Worm (Caenorhabditis elegans) whole organism, L1 larva: ENCODE data around the gene fbxb-77.

ENCODE experiments used
- C16A3.4 ChIP-seq: fragments of 150-350 bp; optimal IDR thresholded peaks from 2 replicates; lab custom pipeline; 2014; ENCODE audit warnings: missing biosample characterization, missing genetic modification characterization
- C34B4.2 ChIP-seq: sonication (generic microtip); optimal IDR thresholded peaks from 2 replicates; lab custom pipeline; 2017; ENCODE audit warnings: mild to moderate bottlenecking, missing genetic modification characterization, missing compliant biosample characterization
- F16B12.6 ChIP-seq: fragments of 150-350 bp; optimal IDR thresholded peaks from 2 replicates; lab custom pipeline; 2014; ENCODE audit warnings: missing biosample characterization, missing genetic modification characterization
- Y116A8C.19 ChIP-seq: sonication (generic microtip); optimal IDR thresholded peaks from 2 replicates; lab custom pipeline; 2016; ENCODE audit warnings: missing compliant biosample characterization, missing genetic modification characterization, borderline replicate concordance
- aha-1 ChIP-seq: fragments of 150-350 bp; optimal IDR thresholded peaks from 2 replicates; lab custom pipeline; 2014; ENCODE audit warnings: missing biosample characterization, missing genetic modification characterization
- ama-1 ChIP-seq: fragments of 150-350 bp; optimal IDR thresholded peaks from 2 replicates; lab custom pipeline; 2014
- ceh-63 ChIP-seq: fragments of 200-800 bp; sonication (Bioruptor generic); optimal IDR thresholded peaks from 2 replicates; lab custom pipeline; 2018; ENCODE audit warnings: mild to moderate bottlenecking, missing genetic modification characterization, missing compliant biosample characterization
- dpl-1 ChIP-seq, 3 experiments: fragments of 150-350 bp in 2 of 3; sonication (generic microtip) in 1 of 3; optimal IDR thresholded peaks; 2 replicates each; lab custom pipeline; 2014 to 2017; ENCODE audit warnings: missing biosample characterization in 3 of 3, missing genetic modification characterization in 3 of 3, missing genetic modification reagents in 3 of 3
- efl-1 ChIP-seq, 4 experiments: fragments of 150-350 bp; optimal IDR thresholded peaks in 3 of 4; peaks in 1 of 4; 1 replicate in 1 of 4; 2 replicates in 3 of 4; lab custom pipeline; 2014; ENCODE audit warnings: missing biosample characterization in 2 of 4, missing genetic modification characterization in 2 of 4, missing genetic modification reagents in 2 of 4
- efl-3 ChIP-seq: fragments of 200-800 bp; sonication (Bioruptor generic); optimal IDR thresholded peaks from 2 replicates; lab custom pipeline; 2018; ENCODE audit warnings: mild to moderate bottlenecking, missing genetic modification characterization, missing compliant biosample characterization
- elt-2 ChIP-seq: sonication (generic microtip); optimal IDR thresholded peaks from 2 replicates; lab custom pipeline; 2016; ENCODE audit warnings: missing genetic modification characterization, mild to moderate bottlenecking, inconsistent platforms, missing compliant biosample characterization, missing genetic modification reagents
- ets-5 ChIP-seq: fragments of 200-800 bp; sonication (Bioruptor generic); IDR thresholded peaks from 2 replicates; pipeline ENCODE4 v1.3.6; 2022; ENCODE audit warnings: missing genetic modification characterization, missing compliant biosample characterization
- fkh-10 ChIP-seq: sonication (generic microtip); optimal IDR thresholded peaks from 2 replicates; lab custom pipeline; 2017; ENCODE audit warnings: missing biosample characterization, missing genetic modification reagents, missing genetic modification characterization
- fkh-4 ChIP-seq: sonication (generic microtip); optimal IDR thresholded peaks from 2 replicates; lab custom pipeline; 2016; ENCODE audit warnings: missing compliant biosample characterization, missing genetic modification characterization, borderline replicate concordance
- fkh-8 ChIP-seq: sonication (generic microtip); optimal IDR thresholded peaks from 2 replicates; lab custom pipeline; 2016; ENCODE audit warnings: mild to moderate bottlenecking, missing genetic modification characterization, missing compliant biosample characterization
- fos-1 ChIP-seq: fragments of 150-350 bp; optimal IDR thresholded peaks from 2 replicates; lab custom pipeline; 2014; ENCODE audit warnings: missing biosample characterization, missing genetic modification characterization
- hlh-4 ChIP-seq: sonication (generic microtip); optimal IDR thresholded peaks from 2 replicates; lab custom pipeline; 2016; ENCODE audit warnings: mild to moderate bottlenecking, missing genetic modification characterization, missing compliant biosample characterization
- hpl-2 ChIP-seq: fragments of 150-350 bp; optimal IDR thresholded peaks from 2 replicates; lab custom pipeline; 2014; ENCODE audit warnings: missing biosample characterization, missing genetic modification reagents, missing genetic modification characterization
- isw-1 ChIP-seq: fragments of 200-800 bp; sonication (Bioruptor generic); IDR thresholded peaks from 2 replicates; pipeline ENCODE4 v1.3.6; 2022; ENCODE audit warnings: missing genetic modification characterization, missing compliant biosample characterization
- jun-1 ChIP-seq: fragments of 150-350 bp; optimal IDR thresholded peaks from 2 replicates; lab custom pipeline; 2014; ENCODE audit warnings: missing biosample characterization, missing genetic modification reagents, missing genetic modification characterization
- lin-15B ChIP-seq: fragments of 150-350 bp; sonication (generic microtip); optimal IDR thresholded peaks from 3 replicates; lab custom pipeline; 2014; ENCODE audit warnings: missing biosample characterization, missing genetic modification characterization
- lin-35 ChIP-seq, 2 experiments: fragments of 150-350 bp; optimal IDR thresholded peaks; 2 replicates each; lab custom pipeline; 2014; ENCODE audit warnings: missing biosample characterization in 2 of 2, missing genetic modification characterization in 2 of 2, missing genetic modification reagents in 2 of 2
- lin-39 ChIP-seq: fragments of 150-350 bp; optimal IDR thresholded peaks from 2 replicates; lab custom pipeline; 2014; ENCODE audit warnings: missing biosample characterization, missing genetic modification reagents, missing genetic modification characterization
- mab-9 ChIP-seq: fragments of 200-800 bp; sonication (Bioruptor generic); IDR thresholded peaks from 2 replicates; pipeline ENCODE4 v1.3.6; 2022; ENCODE audit warnings: missing genetic modification reagents, missing genetic modification characterization, missing compliant biosample characterization
- mdl-1 ChIP-seq, 2 experiments: fragments of 150-350 bp; optimal IDR thresholded peaks; 2 replicates each; lab custom pipeline; 2014 to 2017; ENCODE audit warnings: missing biosample characterization in 2 of 2, missing genetic modification characterization in 2 of 2, inconsistent platforms in 1 of 2
- nhr-11 ChIP-seq: fragments of 150-350 bp; optimal IDR thresholded peaks from 2 replicates; lab custom pipeline; 2014; ENCODE audit warnings: missing biosample characterization, missing genetic modification characterization
- nhr-12 ChIP-seq: sonication (generic microtip); optimal IDR thresholded peaks from 2 replicates; lab custom pipeline; 2017; ENCODE audit warnings: missing biosample characterization, missing genetic modification characterization
- nhr-237 ChIP-seq: fragments of 150-350 bp; optimal IDR thresholded peaks from 2 replicates; lab custom pipeline; 2014; ENCODE audit warnings: missing biosample characterization, missing genetic modification characterization
- nhr-71 ChIP-seq: sonication (generic microtip); optimal IDR thresholded peaks from 2 replicates; lab custom pipeline; 2016; ENCODE audit warnings: mild to moderate bottlenecking, missing genetic modification characterization, moderate library complexity, missing compliant biosample characterization
- nhr-76 ChIP-seq: sonication (generic microtip); optimal IDR thresholded peaks from 2 replicates; lab custom pipeline; 2017; ENCODE audit warnings: missing biosample characterization, missing genetic modification characterization
- pag-3 ChIP-seq: sonication (generic microtip); optimal IDR thresholded peaks from 2 replicates; lab custom pipeline; 2017; ENCODE audit warnings: missing genetic modification characterization, mild to moderate bottlenecking, missing compliant biosample characterization, antibody characterized with exemption, borderline replicate concordance; ENCODE audit not compliant: insufficient read depth
- pqm-1 ChIP-seq: sonication (generic microtip); optimal IDR thresholded peaks from 3 replicates; lab custom pipeline; 2017; ENCODE audit warnings: missing biosample characterization, missing genetic modification characterization
- rnt-1 ChIP-seq: sonication (generic microtip); optimal IDR thresholded peaks from 2 replicates; lab custom pipeline; 2016; ENCODE audit warnings: mild to moderate bottlenecking, missing genetic modification characterization, moderate library complexity, missing compliant biosample characterization
- skn-1 ChIP-seq: fragments of 150-350 bp; optimal IDR thresholded peaks from 2 replicates; lab custom pipeline; 2014; ENCODE audit warnings: missing biosample characterization, missing genetic modification characterization
- snpc-4 ChIP-seq: fragments of 150-350 bp; optimal IDR thresholded peaks from 2 replicates; lab custom pipeline; 2014; ENCODE audit warnings: missing biosample characterization, missing genetic modification characterization
- snu-23 ChIP-seq: sonication (generic microtip); optimal IDR thresholded peaks from 2 replicates; lab custom pipeline; 2016; ENCODE audit warnings: missing genetic modification characterization, missing compliant biosample characterization
- sox-4 ChIP-seq: sonication (generic microtip); optimal IDR thresholded peaks from 2 replicates; lab custom pipeline; 2016; ENCODE audit warnings: missing genetic modification characterization, missing compliant biosample characterization
- sptf-1 ChIP-seq: fragments of 150-350 bp; optimal IDR thresholded peaks from 2 replicates; lab custom pipeline; 2014; ENCODE audit warnings: missing biosample characterization, missing genetic modification characterization
- sup-37 ChIP-seq: fragments of 200-800 bp; sonication (Bioruptor generic); optimal IDR thresholded peaks from 2 replicates; lab custom pipeline; 2018; ENCODE audit warnings: mild to moderate bottlenecking, missing genetic modification characterization, missing compliant biosample characterization
- swsn-7 ChIP-seq: sonication (generic microtip); optimal IDR thresholded peaks from 2 replicates; lab custom pipeline; 2016; ENCODE audit warnings: missing genetic modification characterization, missing compliant biosample characterization
- unc-62 ChIP-seq: fragments of 150-350 bp; optimal IDR thresholded peaks from 2 replicates; lab custom pipeline; 2014; ENCODE audit warnings: missing biosample characterization, missing genetic modification reagents, missing genetic modification characterization
- vab-15 ChIP-seq: sonication (generic microtip); optimal IDR thresholded peaks from 2 replicates; lab custom pipeline; 2017; ENCODE audit warnings: missing genotype, mild to moderate bottlenecking, missing genetic modification characterization, missing compliant biosample characterization
- zip-4 ChIP-seq: fragments of 200-800 bp; sonication (Bioruptor generic); optimal IDR thresholded peaks from 2 replicates; lab custom pipeline; 2018; ENCODE audit warnings: mild to moderate bottlenecking, missing genetic modification characterization, moderate library complexity, missing compliant biosample characterization
- ztf-11 ChIP-seq, 2 experiments: sonication (generic microtip); optimal IDR thresholded peaks; 2 replicates each; lab custom pipeline; 2016 to 2017; ENCODE audit warnings: missing genetic modification characterization in 2 of 2, missing biosample characterization in 1 of 2, missing compliant biosample characterization in 1 of 2
- ztf-4 ChIP-seq: fragments of 150-350 bp; optimal IDR thresholded peaks from 2 replicates; lab custom pipeline; 2014; ENCODE audit warnings: missing biosample characterization, missing genetic modification characterization

Gene fbxb-77

DNA sequence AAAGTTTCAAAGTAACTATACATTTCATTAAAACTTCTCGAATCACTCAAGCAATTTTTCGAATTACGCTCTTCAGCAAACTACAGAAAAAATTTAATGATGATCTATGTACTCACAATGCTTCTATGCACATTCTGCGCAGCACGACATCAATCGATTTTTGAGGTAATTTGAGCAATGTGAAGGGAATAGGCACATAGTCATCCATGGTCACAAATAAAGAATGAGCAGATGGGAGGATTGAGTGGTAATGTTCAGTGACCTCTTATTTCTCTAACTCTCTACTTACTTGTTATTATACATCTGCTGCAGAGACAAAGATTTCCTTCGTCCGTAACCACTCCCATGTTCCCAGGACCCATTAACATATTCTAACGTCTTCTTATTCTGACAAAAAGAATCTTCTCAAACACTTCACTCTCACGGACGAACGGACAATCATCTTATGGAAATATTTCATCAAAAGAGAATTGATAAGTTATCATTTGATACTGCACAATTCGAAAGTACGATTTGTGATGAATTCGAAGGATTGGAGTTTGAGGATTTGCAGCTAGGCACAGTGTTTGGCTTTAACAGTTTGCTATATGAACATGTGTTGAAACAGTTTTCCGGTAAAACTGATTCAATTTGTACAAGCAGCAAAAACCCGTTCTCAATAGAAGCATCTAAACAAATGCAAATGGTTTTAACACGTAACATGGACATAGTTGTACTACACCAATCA lies at the start of gene fbxb-77, which contains the start of gene Y17G9B.11:
fbxb-77 (minus strand) TSS at position 229 of the 727 bp plus-strand sequence.
Y17G9B.11 (plus strand) TSS at position 677 of the 727 bp plus-strand sequence.
- no peak for TF ChIP-seq snpc-4
- TF ChIP-seq hpl-2 (GFP tag; lab: Kevin White, UChicago), result no peak
- TF ChIP-seq skn-1, result no peak
- no peak for TF ChIP-seq sox-4 (tag; lab: Kevin White, UChicago)
- no peak for TF ChIP-seq aha-1 (tag; lab: Kevin White, UChicago)
- TF ChIP-seq efl-1 (optimal IDR thresholded peaks at IDR 0.05; lab: Kevin White, UChicago), result no peak
- TF ChIP-seq efl-1 (GFP tag; optimal IDR thresholded peaks at IDR 0.05 in 1 of 2; lab: Kevin White, UChicago), result no peak
- no peak for TF ChIP-seq fkh-4
- TF ChIP-seq swsn-7 (tag; lab: Kevin White, UChicago), result no peak
- no peak for TF ChIP-seq lin-35 (GFP tag; optimal IDR thresholded peaks at IDR 0.05; lab: Kevin White, UChicago)
- no peak for TF ChIP-seq sptf-1 (tag; lab: Kevin White, UChicago)
- TF ChIP-seq ama-1 (lab: Kevin White, UChicago), result no peak
- no peak for TF ChIP-seq elt-2 (tag; lab: Kevin White, UChicago)
- TF ChIP-seq lin-15B (tag; lab: Kevin White, UChicago), result no peak
- TF ChIP-seq ztf-11 (tag; optimal IDR thresholded peaks at IDR 0.05; lab: Kevin White, UChicago), result no peak
- TF ChIP-seq nhr-237 (tag; lab: Kevin White, UChicago), result no peak
- TF ChIP-seq F16B12.6, result no peak
- no peak for TF ChIP-seq mab-9 (GFP tag; lab: Robert Waterston, UW)
- no peak for TF ChIP-seq zip-4 (GFP tag; lab: Kevin White, UChicago)

DNA sequence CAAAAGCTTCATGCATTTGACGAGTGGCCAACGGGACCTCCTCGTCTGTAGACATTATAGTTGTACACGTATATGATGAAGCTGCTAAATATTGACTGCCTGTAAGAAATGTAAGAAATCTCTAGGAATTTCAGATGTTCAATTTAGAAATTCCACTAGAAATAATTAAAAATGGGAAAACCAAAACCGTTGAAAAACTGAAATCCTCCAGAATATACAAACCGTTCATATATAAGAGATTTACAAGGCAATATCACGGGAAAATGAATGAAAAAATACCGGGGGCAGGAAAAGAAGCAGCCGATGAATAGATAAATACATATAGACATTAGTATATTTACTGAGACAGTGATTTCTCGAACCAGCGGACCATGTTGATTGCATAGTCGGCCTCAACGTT lies 46.5 kb upstream of the fbxb-77 start, which contains the start of gene dpf-7:
dpf-7 (minus strand) TSS at position 101 of the 400 bp plus-strand sequence.
- TF ChIP-seq ztf-11 (tag; optimal IDR thresholded peaks at IDR 0.05; lab: Kevin White, UChicago) (no peak), nhr-12 (tag; lab: Kevin White, UChicago) (no peak)

DNA sequence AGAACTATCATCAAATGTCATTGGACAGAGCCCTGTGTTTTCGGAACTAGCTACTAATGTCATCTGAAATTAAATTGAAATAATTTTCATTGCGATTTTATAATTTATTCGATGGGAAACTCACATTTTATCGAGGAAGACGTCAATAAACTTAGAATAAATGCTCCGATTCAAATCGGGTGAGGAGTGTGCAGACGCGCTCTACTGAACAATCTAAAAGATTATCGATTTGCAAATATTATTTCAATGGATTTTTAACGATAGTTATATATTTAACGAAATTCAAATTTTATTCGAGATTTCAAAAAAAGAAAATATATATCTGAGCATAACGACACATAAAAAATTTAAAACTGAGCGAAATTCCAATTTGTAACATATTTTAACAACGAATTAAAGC lies 43.2 kb upstream of the fbxb-77 start, which contains the start of gene eor-1:
eor-1 (minus strand) TSS at position 65 of the 400 bp plus-strand sequence.
- TF ChIP-seq hpl-2 (GFP tag; lab: Kevin White, UChicago), result no peak
- no peak for TF ChIP-seq sup-37 (GFP tag; lab: Kevin White, UChicago)
- TF ChIP-seq jun-1 (tag; lab: Kevin White, UChicago), result no peak
- TF ChIP-seq ets-5 (GFP tag; lab: Robert Waterston, UW), result no peak
- no peak for TF ChIP-seq fkh-10 (GFP tag; lab: Kevin White, UChicago)
- TF ChIP-seq mab-9 (GFP tag; lab: Robert Waterston, UW), result no peak
- peak; percentile 59 to 67 for TF ChIP-seq lin-35 (GFP tag; optimal IDR thresholded peaks at IDR 0.05; lab: Kevin White, UChicago)
- no peak for TF ChIP-seq nhr-12 (tag; lab: Kevin White, UChicago)
- no peak for TF ChIP-seq ztf-11 (tag; optimal IDR thresholded peaks at IDR 0.05; lab: Kevin White, UChicago)
- TF ChIP-seq dpl-1 (GFP tag; optimal IDR thresholded peaks at IDR 0.05; lab: Kevin White, UChicago), result peak; percentile 15 to 69 (median 22)
- TF ChIP-seq elt-2 (tag; lab: Kevin White, UChicago), result no peak
- no peak for TF ChIP-seq fkh-8 (tag; lab: Kevin White, UChicago)
- TF ChIP-seq nhr-11 (tag; lab: Kevin White, UChicago), result no peak
- no peak for TF ChIP-seq zip-4 (GFP tag; lab: Kevin White, UChicago)
- peak; percentile 62 for TF ChIP-seq snu-23
- no peak for TF ChIP-seq C34B4.2 (tag; lab: Kevin White, UChicago)
- TF ChIP-seq efl-3 (GFP tag; lab: Kevin White, UChicago), result no peak
- no peak for TF ChIP-seq isw-1 (GFP tag; lab: Robert Waterston, UW)
- TF ChIP-seq fos-1 (tag; lab: Kevin White, UChicago), result no peak
- TF ChIP-seq hlh-4, result no peak
- no peak for TF ChIP-seq vab-15 (tag; lab: Kevin White, UChicago)
- no peak for TF ChIP-seq Y116A8C.19 (tag; lab: Kevin White, UChicago)
- no peak for TF ChIP-seq ztf-4
- no peak for TF ChIP-seq nhr-76 (tag; lab: Kevin White, UChicago)
- TF ChIP-seq ceh-63 (GFP tag; lab: Kevin White, UChicago), result no peak
- TF ChIP-seq rnt-1 (tag; lab: Kevin White, UChicago), result peak; percentile 17
- TF ChIP-seq efl-1 (optimal IDR thresholded peaks at IDR 0.05; lab: Kevin White, UChicago), result peak; percentile 42 to 55
- peak; percentile 6 to 50 for TF ChIP-seq efl-1 (GFP tag; optimal IDR thresholded peaks at IDR 0.05 in 1 of 2; lab: Kevin White, UChicago)
- peak; percentile 30 for TF ChIP-seq lin-15B (tag; lab: Kevin White, UChicago)
- no peak for TF ChIP-seq unc-62 (GFP tag; lab: Kevin White, UChicago)
- TF ChIP-seq lin-39, result no peak
- peak; percentile 32 for TF ChIP-seq C16A3.4
- TF ChIP-seq nhr-71 (tag; lab: Kevin White, UChicago), result no peak
- no peak for TF ChIP-seq mdl-1 (tag; optimal IDR thresholded peaks at IDR 0.05; lab: Kevin White, UChicago)
- no peak for TF ChIP-seq pag-3
- no peak for TF ChIP-seq pqm-1 (tag; lab: Kevin White, UChicago)
- no peak for TF ChIP-seq ama-1 (lab: Kevin White, UChicago)
- TF ChIP-seq skn-1, result peak; percentile 20
